Fruit fly (Drosophila melanogaster) whole organism, embryonic: Measurements from ENCODE around the gene CG16753.
A peak's percentile ranks its signal among the peaks of the same experiment; 100 is the strongest.

Experiments
- CG10979 ChIP-seq: fragments of 200-800 bp; sonication (Bioruptor generic); optimal IDR thresholded peaks from 2 replicates; lab custom pipeline; 2018; ENCODE audit warnings: missing biosample characterization, mild to moderate bottlenecking, missing genetic modification characterization, moderate library complexity
- CG12155 ChIP-seq: fragments of 200-800 bp; sonication (Bioruptor generic); optimal IDR thresholded peaks from 3 replicates; lab custom pipeline; 2016; ENCODE audit warnings: missing biosample characterization, missing genetic modification characterization
- CG12769 ChIP-seq: fragments of 200-800 bp; sonication (Bioruptor generic); optimal IDR thresholded peaks from 2 replicates; lab custom pipeline; 2019; ENCODE audit warnings: missing biosample characterization, mild to moderate bottlenecking, missing genetic modification characterization, moderate library complexity
- CG12942 ChIP-seq: fragments of 200-800 bp; sonication (Bioruptor generic); optimal IDR thresholded peaks from 3 replicates; lab custom pipeline; 2016; ENCODE audit warnings: missing biosample characterization, missing genetic modification characterization
- CG1603 ChIP-seq: fragments of 200-800 bp; sonication (Bioruptor generic); optimal IDR thresholded peaks from 2 replicates; lab custom pipeline; 2019; ENCODE audit warnings: missing biosample characterization, mild to moderate bottlenecking, missing genetic modification characterization, moderate library complexity
- CG17359 ChIP-seq: fragments of 200-800 bp; sonication (Bioruptor generic); optimal IDR thresholded peaks from 3 replicates; lab custom pipeline; 2018; ENCODE audit warnings: missing biosample characterization, mild to moderate bottlenecking, missing genetic modification characterization, moderate library complexity
- CG18262 ChIP-seq: fragments of 200-800 bp; optimal IDR thresholded peaks from 3 replicates; lab custom pipeline; 2019; ENCODE audit warnings: missing biosample characterization, mild to moderate bottlenecking, missing genetic modification characterization, moderate library complexity
- CG2678 ChIP-seq: fragments of 200-800 bp; sonication (Bioruptor generic); optimal IDR thresholded peaks from 3 replicates; lab custom pipeline; 2019; ENCODE audit warnings: missing biosample characterization, mild to moderate bottlenecking, missing genetic modification characterization, moderate library complexity
- CG30020 ChIP-seq: fragments of 200-800 bp; optimal IDR thresholded peaks from 2 replicates; lab custom pipeline; 2019; ENCODE audit warnings: missing biosample characterization, mild to moderate bottlenecking, missing genetic modification characterization, moderate library complexity
- CG31441 ChIP-seq: fragments of 200-800 bp; sonication (Bioruptor generic); IDR thresholded peaks from 2 replicates; pipeline ENCODE4 v1.3.6; 2022; ENCODE audit warnings: missing biosample characterization, missing genetic modification characterization
- CG32767 ChIP-seq: fragments of 200-800 bp; sonication (Bioruptor generic); IDR thresholded peaks from 2 replicates; pipeline ENCODE4 v1.3.6; 2022; ENCODE audit warnings: missing biosample characterization, missing genetic modification characterization
- CG6791 ChIP-seq: fragments of 200-800 bp; sonication (Bioruptor generic); IDR thresholded peaks from 3 replicates; pipeline ENCODE4 v1.3.6; 2022; ENCODE audit warnings: missing biosample characterization, missing genetic modification characterization; ENCODE audit not compliant: partially characterized antibody
- CG7556 ChIP-seq: fragments of 200-800 bp; sonication (Bioruptor generic); optimal IDR thresholded peaks from 2 replicates; lab custom pipeline; 2017; ENCODE audit warnings: missing biosample characterization, mild to moderate bottlenecking, missing genetic modification characterization
- CG7839 ChIP-seq: fragments of 200-800 bp; sonication (Bioruptor generic); optimal IDR thresholded peaks from 3 replicates; lab custom pipeline; 2018; ENCODE audit warnings: missing biosample characterization, mild to moderate bottlenecking, missing genetic modification characterization, moderate library complexity
- CG7963 ChIP-seq: fragments of 200-800 bp; sonication (Bioruptor generic); IDR thresholded peaks from 3 replicates; pipeline ENCODE4 v1.3.6; 2022; ENCODE audit warnings: missing biosample characterization, missing genetic modification characterization; ENCODE audit not compliant: partially characterized antibody
- CoRest ChIP-seq: fragments of 200-800 bp; sonication (Bioruptor generic); optimal IDR thresholded peaks from 3 replicates; lab custom pipeline; 2018; ENCODE audit warnings: missing biosample characterization, mild to moderate bottlenecking, missing genetic modification characterization, moderate library complexity
- D ChIP-seq, 2 experiments: fragments of 200-800 bp in 1 of 2; fragments of >200 bp in 1 of 2; sonication (Bioruptor generic) in 1 of 2; optimal IDR thresholded peaks; 2 replicates in 1 of 2; 3 replicates in 1 of 2; lab custom pipeline; 2017; ENCODE audit warnings: mild to moderate bottlenecking in 1 of 2, missing biosample characterization in 1 of 2, missing genetic modification characterization in 1 of 2, missing genetic modification reagents in 1 of 2
- Deaf1 ChIP-seq: fragments of 200-800 bp; optimal IDR thresholded peaks from 3 replicates; lab custom pipeline; 2019; ENCODE audit warnings: missing biosample characterization, mild to moderate bottlenecking, missing genetic modification characterization, moderate library complexity
- Dip2 ChIP-seq: fragments of 200-800 bp; sonication (Bioruptor generic); IDR thresholded peaks from 2 replicates; pipeline ENCODE4 v1.3.6; 2022; ENCODE audit warnings: missing biosample characterization, missing genetic modification characterization
- Dp ChIP-seq: fragments of 200-800 bp; sonication (Bioruptor generic); optimal IDR thresholded peaks from 2 replicates; lab custom pipeline; 2018; ENCODE audit warnings: missing biosample characterization, mild to moderate bottlenecking, missing genetic modification characterization, moderate library complexity
- Dref ChIP-seq: fragments of 200-800 bp; sonication (Bioruptor generic); IDR thresholded peaks from 2 replicates; pipeline ENCODE4 v1.3.6; 2022; ENCODE audit warnings: missing biosample characterization, missing genetic modification characterization
- Ets65A ChIP-seq: fragments of 200-800 bp; sonication (Bioruptor generic); peaks from one replicate; lab custom pipeline; 2016; ENCODE audit warnings: missing biosample characterization, missing genetic modification characterization
- Med ChIP-seq: fragments of 200-800 bp; sonication (Bioruptor generic); peaks from one replicate; lab custom pipeline; 2016; ENCODE audit warnings: missing biosample characterization, missing genetic modification characterization, mild to moderate bottlenecking, inconsistent platforms, moderate library complexity
- Nf-YB ChIP-seq: fragments of 200-800 bp; sonication (Bioruptor generic); optimal IDR thresholded peaks from 3 replicates; lab custom pipeline; 2019; ENCODE audit warnings: missing biosample characterization, mild to moderate bottlenecking, missing genetic modification characterization, moderate library complexity
- Nf-YC ChIP-seq: fragments of 200-800 bp; optimal IDR thresholded peaks from 3 replicates; lab custom pipeline; 2019; ENCODE audit warnings: missing biosample characterization, mild to moderate bottlenecking, missing genetic modification characterization, moderate library complexity
- ara ChIP-seq: fragments of 200-800 bp; sonication (Bioruptor generic); IDR thresholded peaks from 2 replicates; pipeline ENCODE4 v1.3.6; 2022; ENCODE audit warnings: missing biosample characterization, missing genetic modification characterization
- bowl ChIP-seq: fragments of 200-800 bp; sonication (Bioruptor generic); IDR thresholded peaks from 2 replicates; pipeline ENCODE4 v1.3.6; 2022; ENCODE audit warnings: missing biosample characterization, missing genetic modification characterization
- br ChIP-seq: fragments of >200 bp; optimal IDR thresholded peaks from 2 replicates; lab custom pipeline; 2017
- crol ChIP-seq: fragments of 200-800 bp; sonication (Bioruptor generic); IDR thresholded peaks from 2 replicates; pipeline ENCODE4 v1.3.6; 2022; ENCODE audit warnings: missing biosample characterization, missing genetic modification characterization
- dmrt11E ChIP-seq: fragments of 200-800 bp; sonication (Bioruptor generic); optimal IDR thresholded peaks from 3 replicates; lab custom pipeline; 2018; ENCODE audit warnings: missing biosample characterization, mild to moderate bottlenecking, missing genetic modification characterization, moderate library complexity
- dmrt99B ChIP-seq: fragments of 200-800 bp; sonication (Bioruptor generic); optimal IDR thresholded peaks from 2 replicates; lab custom pipeline; 2018; ENCODE audit warnings: missing biosample characterization, mild to moderate bottlenecking, missing genetic modification characterization, moderate library complexity
- dysf ChIP-seq: fragments of 200-800 bp; sonication (Bioruptor generic); IDR thresholded peaks from 3 replicates; pipeline ENCODE4 v1.3.6; 2022; ENCODE audit warnings: missing biosample characterization, missing genetic modification characterization
- gem ChIP-seq: fragments of 200-800 bp; sonication (Bioruptor generic); optimal IDR thresholded peaks from 2 replicates; lab custom pipeline; 2019; ENCODE audit warnings: missing biosample characterization, mild to moderate bottlenecking, missing genetic modification characterization, moderate library complexity
- gsb-n ChIP-seq: fragments of 200-800 bp; sonication (Bioruptor generic); optimal IDR thresholded peaks from 3 replicates; lab custom pipeline; 2018; ENCODE audit warnings: missing biosample characterization, mild to moderate bottlenecking, missing genetic modification characterization
- hkb ChIP-seq, 2 experiments: fragments of 200-800 bp in 1 of 2; fragments of >200 bp in 1 of 2; sonication (Bioruptor generic) in 1 of 2; IDR thresholded peaks in 1 of 2; optimal IDR thresholded peaks in 1 of 2; 2 replicates each; pipeline versions ENCODE4 v1.3.6 to Lab custom; 2017 to 2022; ENCODE audit warnings: missing biosample characterization in 1 of 2, missing genetic modification characterization in 1 of 2
- kah ChIP-seq: fragments of 200-800 bp; sonication (Bioruptor generic); optimal IDR thresholded peaks from 2 replicates; lab custom pipeline; 2018; ENCODE audit warnings: missing biosample characterization, mild to moderate bottlenecking, missing genetic modification characterization
- kni ChIP-seq: fragments of 200-800 bp; sonication (Bioruptor generic); optimal IDR thresholded peaks from 3 replicates; lab custom pipeline; 2017; ENCODE audit warnings: mild to moderate bottlenecking, missing biosample characterization, missing genetic modification reagents, missing genetic modification characterization
- knrl ChIP-seq: fragments of 200-800 bp; sonication (Bioruptor generic); IDR thresholded peaks from 3 replicates; pipeline ENCODE4 v1.3.6; 2022; ENCODE audit warnings: missing biosample characterization, missing genetic modification characterization; ENCODE audit not compliant: partially characterized antibody
- nmo ChIP-seq: fragments of 200-800 bp; sonication (Bioruptor generic); optimal IDR thresholded peaks from 2 replicates; lab custom pipeline; 2018; ENCODE audit warnings: missing biosample characterization, mild to moderate bottlenecking, missing genetic modification characterization, moderate library complexity
- rib ChIP-seq: fragments of 200-800 bp; sonication (Bioruptor generic); IDR thresholded peaks from 2 replicates; pipeline ENCODE4 v1.3.6; 2022; ENCODE audit warnings: missing biosample characterization, missing genetic modification characterization
- ro ChIP-seq: fragments of 200-800 bp; sonication (Bioruptor generic); IDR thresholded peaks from 2 replicates; pipeline ENCODE4 v1.3.6; 2022; ENCODE audit warnings: missing biosample characterization, missing genetic modification characterization
- sens ChIP-seq: fragments of 200-800 bp; sonication (Bioruptor generic); peaks from one replicate; lab custom pipeline; 2016; ENCODE audit warnings: missing biosample characterization, missing genetic modification characterization
- sens-2 ChIP-seq: fragments of 200-800 bp; sonication (Bioruptor generic); IDR thresholded peaks from 2 replicates; pipeline ENCODE4 v1.3.6; 2022; ENCODE audit warnings: missing biosample characterization, missing genetic modification characterization
- ssp ChIP-seq: fragments of 200-800 bp; sonication (Bioruptor generic); IDR thresholded peaks from 2 replicates; pipeline ENCODE4 v1.3.6; 2022; ENCODE audit warnings: missing biosample characterization, missing genetic modification characterization
- tin ChIP-seq: fragments of 200-800 bp; sonication (Bioruptor generic); optimal IDR thresholded peaks from 3 replicates; lab custom pipeline; 2016; ENCODE audit warnings: missing biosample characterization, missing genetic modification characterization
- vfl ChIP-seq: fragments of 200-800 bp; sonication (Bioruptor generic); optimal IDR thresholded peaks from 2 replicates; lab custom pipeline; 2016; ENCODE audit warnings: missing biosample characterization, missing genetic modification characterization
- vvl ChIP-seq: fragments of 200-800 bp; sonication (Bioruptor generic); IDR thresholded peaks from 2 replicates; pipeline ENCODE4 v1.3.6; 2022; ENCODE audit warnings: missing biosample characterization, missing genetic modification characterization
- z ChIP-seq: fragments of 200-800 bp; sonication (Bioruptor generic); IDR thresholded peaks from 3 replicates; pipeline ENCODE4 v1.3.6; 2022; ENCODE audit warnings: missing biosample characterization, missing genetic modification characterization

Gene CG16753

DNA sequence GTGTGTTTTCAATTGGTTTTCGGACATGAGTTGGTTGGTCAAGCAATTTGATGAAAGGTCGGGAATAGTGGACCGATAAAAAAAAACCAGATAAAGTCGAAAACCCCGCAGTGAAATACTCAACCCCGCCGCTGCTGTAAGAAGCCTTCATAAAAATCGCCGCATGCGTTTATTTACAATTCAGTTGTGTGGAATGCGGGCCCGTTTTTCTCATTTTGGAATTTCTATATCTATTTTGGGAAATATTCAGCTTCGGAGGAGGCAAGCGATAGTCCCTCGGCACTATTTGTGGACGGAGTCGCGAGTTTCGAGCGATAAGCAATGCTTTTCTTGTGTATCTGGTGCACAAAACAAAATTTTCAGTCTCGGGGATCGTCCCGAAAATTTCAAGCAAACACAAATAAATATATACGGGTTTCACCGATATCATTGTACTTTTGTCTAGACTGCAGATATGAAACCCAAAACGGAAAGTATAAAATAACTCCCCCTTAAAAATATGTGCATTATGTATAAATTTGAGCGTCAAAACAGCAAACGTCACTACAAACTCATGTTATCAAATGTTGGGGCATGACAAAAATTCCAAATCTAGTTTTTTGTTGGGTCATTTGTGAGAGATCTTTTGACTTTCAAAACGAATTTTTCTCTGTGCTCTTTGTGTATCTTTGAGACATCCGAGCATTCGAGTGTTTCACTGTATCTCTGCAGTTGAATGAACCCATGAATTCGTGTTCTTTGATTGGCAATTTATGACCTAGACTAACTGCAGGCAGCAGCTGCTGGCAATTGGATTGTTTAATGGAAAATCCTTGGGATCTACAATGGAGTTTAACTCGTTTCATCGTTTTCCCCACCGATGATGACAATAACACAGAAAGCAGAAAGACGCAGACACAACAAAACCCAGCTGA, 4.3 kb downstream of the CG16753 start (continued):
- TF ChIP-seq ssp (GFP tag; lab: Robert Waterston, UW) (no peak), CG32767 (GFP tag; lab: Robert Waterston, UW) (peak; percentile 84), CG10979 (tag; lab: Kevin White, UChicago) (peak; percentile 63), Dip2 (GFP tag; lab: Robert Waterston, UW) (no peak), CG12942 (GFP tag; lab: Kevin White, UChicago) (no peak), Dref (no peak), Dp (GFP tag; lab: Kevin White, UChicago) (no peak), hkb (optimal IDR thresholded peaks at IDR 0.05; lab: Kevin White, UChicago) (no peak), hkb (GFP tag; IDR thresholded peaks at IDR 0.05; lab: Robert Waterston, UW) (0 out of 2 replicates have a peak, but pooled peaks have one; percentile 15), vfl (GFP tag; lab: Kevin White, UChicago) (no peak), Nf-YC (tag; lab: Kevin White, UChicago) (peak; percentile 9), kni (GFP tag; lab: Kevin White, UChicago) (peak; percentile 27), CG2678 (tag; lab: Kevin White, UChicago) (peak; percentile 54), CG6791 (GFP tag; lab: Robert Waterston, UW) (no peak), CoRest (tag; lab: Kevin White, UChicago) (peak; percentile 59), CG12769 (tag; lab: Kevin White, UChicago) (peak; percentile 7), CG7556 (GFP tag; lab: Kevin White, UChicago) (peak; percentile 49), br (lab: Kevin White, UChicago) (no peak), gsb-n (tag; lab: Kevin White, UChicago) (peak; percentile 47), CG31441 (peak; percentile 41; the same call in 1 of the 2 replicates), Med (GFP tag; lab: Kevin White, UChicago) (peak; percentile 42), ro (GFP tag; lab: Robert Waterston, UW) (no peak), dmrt99B (tag; lab: Kevin White, UChicago) (peak; percentile 50), sens (GFP tag; lab: Kevin White, UChicago) (peak; percentile 87), CG1603 (peak; percentile 1), tin (GFP tag; lab: Kevin White, UChicago) (no peak), bowl (no peak), ara (GFP tag; lab: Robert Waterston, UW) (no peak), kah (GFP tag; lab: Kevin White, UChicago) (peak; percentile 36), sens-2 (no peak), CG7963 (GFP tag; lab: Robert Waterston, UW) (no peak), rib (0 out of 2 replicates have a peak, but pooled peaks have one; percentile 31), knrl (GFP tag; lab: Robert Waterston, UW) (no peak), dysf (peak; percentile 35; the same call in 1 of the 3 replicates), crol (GFP tag; lab: Robert Waterston, UW) (peak; percentile 51), CG18262 (tag; lab: Kevin White, UChicago) (peak; percentile 75), nmo (peak; percentile 56), z (GFP tag; lab: Robert Waterston, UW) (0 out of 3 replicates have a peak, but pooled peaks have one; percentile 8), Nf-YB (GFP tag; lab: Kevin White, UChicago) (peak; percentile 33), dmrt11E (peak; percentile 59), CG30020 (tag; lab: Kevin White, UChicago) (no peak), CG7839 (tag; lab: Kevin White, UChicago) (peak; percentile 8), vvl (GFP tag; lab: Robert Waterston, UW) (0 out of 2 replicates have a peak, but pooled peaks have one; percentile 9), Ets65A (GFP tag; lab: Kevin White, UChicago) (no peak), Deaf1 (tag; lab: Kevin White, UChicago) (peak; percentile 39), CG17359 (peak; percentile 6), CG12155 (GFP tag; lab: Kevin White, UChicago) (no peak), gem (tag; lab: Kevin White, UChicago) (peak; percentile 61), D (optimal IDR thresholded peaks at IDR 0.05; lab: Kevin White, UChicago) (no peak), D (GFP tag; optimal IDR thresholded peaks at IDR 0.05; lab: Kevin White, UChicago) (peak; percentile 42)
